Worm (Caenorhabditis elegans): Measurements from ENCODE around the gene fshr-1.

fshr-1 gene

DNA sequence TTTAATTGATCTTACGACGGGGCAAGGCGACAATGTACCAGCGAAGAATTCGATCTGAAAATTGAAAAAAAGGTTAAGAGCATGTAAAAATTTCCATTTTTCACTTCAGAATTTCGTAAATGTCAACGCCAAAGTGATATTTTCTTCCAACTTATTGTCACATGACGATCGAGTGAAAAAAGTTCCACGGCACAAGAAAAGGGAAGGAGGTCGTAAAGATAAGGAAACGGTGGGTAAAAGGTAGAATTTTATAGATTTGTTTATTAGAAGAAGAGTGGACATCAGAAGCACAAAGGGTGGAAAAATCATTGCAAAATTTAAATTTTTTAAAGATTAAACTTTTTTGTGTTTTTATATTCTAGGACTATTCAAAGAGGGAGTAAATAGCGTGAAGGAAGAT, 38.3 kb downstream of the fshr-1 start:
- TF ChIP-seq lin-26 (GFP tag; IDR thresholded peaks at IDR 0.05) (no peak), rec-8 (tag; optimal IDR thresholded peaks at IDR 0.05) (no peak), die-1 (tag; optimal IDR thresholded peaks at IDR 0.05) (no peak), tlf-1 (GFP tag; optimal IDR thresholded peaks at IDR 0.05) (no peak), egrh-3 (GFP tag; IDR thresholded peaks at IDR 0.05) (no peak), madf-3 (GFP tag; IDR thresholded peaks at IDR 0.05) (no peak), lin-54 (GFP tag; optimal IDR thresholded peaks at IDR 0.05) (no peak), Y53G8AR.9 (GFP tag; conservative IDR thresholded peaks at IDR 0.05) (0 out of 2 replicates have a peak, but pooled peaks have one; percentile 44), hmg-20 (GFP tag; IDR thresholded peaks at IDR 0.05) (no peak), nhr-80 (tag; optimal IDR thresholded peaks at IDR 0.05) (peak; percentile 60), ztf-3 (GFP tag; optimal IDR thresholded peaks at IDR 0.05) (no peak), egl-18 (GFP tag; IDR thresholded peaks at IDR 0.05) (no peak), K12H6.12 (tag; optimal IDR thresholded peaks at IDR 0.05) (no peak), ama-1 (optimal IDR thresholded peaks at IDR 0.05) (no peak), ama-1 (GFP tag; optimal IDR thresholded peaks at IDR 0.05) (no peak), let-607 (tag; optimal IDR thresholded peaks at IDR 0.05) (peak; percentile 43 to 49), mes-4 (tag; optimal IDR thresholded peaks at IDR 0.05) (no peak)

DNA sequence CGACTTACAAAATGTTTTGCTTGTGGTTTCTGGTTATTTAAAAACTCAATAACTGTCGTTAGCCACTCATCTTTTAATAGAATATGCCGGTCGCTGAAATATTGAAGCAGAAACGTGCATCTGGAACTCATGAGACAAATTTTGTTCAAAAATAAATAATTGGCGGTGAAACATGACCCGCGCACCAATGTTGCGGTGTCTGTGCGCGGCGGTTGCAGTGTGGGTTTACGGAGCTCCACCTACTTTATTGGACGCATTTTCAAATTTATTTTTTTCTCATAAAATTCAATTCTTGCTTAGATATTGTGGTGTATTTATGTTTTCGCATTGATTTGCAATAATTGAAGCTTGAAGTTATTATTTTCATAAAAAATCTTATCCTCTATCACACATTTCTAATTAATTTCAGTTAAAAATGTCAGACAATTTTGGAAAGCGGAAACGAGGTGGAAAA, 41.0 kb downstream of the fshr-1 start, which contains the start of the genes rmh-2 and suds-3:
Gene rmh-2, minus strand, starts transcription at position 164 of the 454 bp plus-strand sequence.
Gene suds-3, plus strand, starts transcription at position 404 of the 454 bp plus-strand sequence.
- TF ChIP-seq ztf-3 (GFP tag; optimal IDR thresholded peaks at IDR 0.05) (no peak), lsl-1 (GFP tag; optimal IDR thresholded peaks at IDR 0.05) (peak; percentile 7), Y56A3A.18 (GFP tag; IDR thresholded peaks at IDR 0.05) (no peak), egl-18 (GFP tag; IDR thresholded peaks at IDR 0.05) (no peak), T26A5.8 (tag; optimal IDR thresholded peaks at IDR 0.05) (no peak), egrh-3 (GFP tag; IDR thresholded peaks at IDR 0.05) (no peak), madf-6 (GFP tag; IDR thresholded peaks at IDR 0.05) (peak; percentile 35; the same call in 1 of the 2 replicates), tbp1 (GFP tag; optimal IDR thresholded peaks at IDR 0.05) (no peak), T07F8.4 (tag; optimal IDR thresholded peaks at IDR 0.05) (no peak), Y53G8AR.9 (GFP tag; conservative IDR thresholded peaks at IDR 0.05) (no peak), dpl-1 (GFP tag; optimal IDR thresholded peaks at IDR 0.05) (peak; percentile 20), attf-6 (GFP tag; IDR thresholded peaks at IDR 0.05) (no peak), mxl-1 (tag; optimal IDR thresholded peaks at IDR 0.05) (no peak), hsf-1 (GFP tag; IDR thresholded peaks at IDR 0.05) (no peak), hlh-12 (tag; optimal IDR thresholded peaks at IDR 0.05) (no peak), tbx-9 (tag; optimal IDR thresholded peaks at IDR 0.05; ENCODE audit: borderline replicate concordance) (no peak), sea-2 (GFP tag; IDR thresholded peaks at IDR 0.05) (no peak), lsy-27 (tag; optimal IDR thresholded peaks at IDR 0.05; ENCODE audit: borderline replicate concordance, insufficient read depth) (no peak), ceh-91 (GFP tag; IDR thresholded peaks at IDR 0.05) (no peak), die-1 (tag; optimal IDR thresholded peaks at IDR 0.05) (no peak), pbrm-1 (GFP tag; IDR thresholded peaks at IDR 0.05) (no peak), F52B5.7 (tag; optimal IDR thresholded peaks at IDR 0.05) (no peak), Y95B8A.8 (GFP tag; IDR thresholded peaks at IDR 0.05) (no peak), ama-1 (optimal IDR thresholded peaks at IDR 0.05) (no peak), ama-1 (GFP tag; optimal IDR thresholded peaks at IDR 0.05) (no peak), Y53F4B.3 (GFP tag; IDR thresholded peaks at IDR 0.05) (no peak), hrde-1 (tag; optimal IDR thresholded peaks at IDR 0.05; ENCODE audit: borderline replicate concordance) (no peak), efl-1 (GFP tag; optimal IDR thresholded peaks at IDR 0.05) (peak; percentile 61), F23B12.7 (tag; optimal IDR thresholded peaks at IDR 0.05; ENCODE audit: insufficient read depth) (peak; percentile 37), nhr-179 (tag; optimal IDR thresholded peaks at IDR 0.05) (no peak), ceh-79 (tag; optimal IDR thresholded peaks at IDR 0.05) (no peak), F39B2.1 (GFP tag; IDR thresholded peaks at IDR 0.05) (no peak), nfyb-1 (GFP tag; IDR thresholded peaks at IDR 0.05) (no peak), attf-5 (GFP tag; optimal IDR thresholded peaks at IDR 0.05) (no peak), unc-130 (GFP tag; optimal IDR thresholded peaks at IDR 0.05) (no peak), cebp-2 (GFP tag; IDR thresholded peaks at IDR 0.05) (no peak), mcd-1 (GFP tag; IDR thresholded peaks at IDR 0.05) (no peak), nhr-80 (tag; optimal IDR thresholded peaks at IDR 0.05) (no peak), madf-3 (GFP tag; IDR thresholded peaks at IDR 0.05) (no peak)

Measured in whole organism, young adult.